Worm (Caenorhabditis elegans) whole organism, L4 larva: ENCODE measurements around the gene myo-6.
"Not testable (repeated sequence)": the region's sequence is repeated elsewhere in the genome, so short reads cannot be mapped to it uniquely, and the experiment has no call there.

Experiments
- D1046.2 ChIP-seq: fragments of 200-800 bp; sonication (Bioruptor generic); IDR thresholded peaks from 2 replicates; pipeline ENCODE4 v1.3.6; 2022; ENCODE audit warnings: missing genetic modification characterization, missing compliant biosample characterization
- T20F7.1 ChIP-seq: fragments of 200-800 bp; sonication (Bioruptor generic); optimal IDR thresholded peaks from 2 replicates; lab custom pipeline; 2018; ENCODE audit warnings: mild to moderate bottlenecking, missing genetic modification characterization, missing compliant biosample characterization
- Y105C5A.15 ChIP-seq: fragments of 200-800 bp; sonication (Bioruptor generic); IDR thresholded peaks from 2 replicates; pipeline ENCODE4 v1.3.6; 2022; ENCODE audit warnings: missing genetic modification characterization, missing compliant biosample characterization
- Y5F2A.4 ChIP-seq: fragments of 200-800 bp; sonication (Bioruptor generic); optimal IDR thresholded peaks from 2 replicates; lab custom pipeline; 2018; ENCODE audit warnings: mild to moderate bottlenecking, missing genetic modification characterization, missing compliant biosample characterization
- ZK337.2 ChIP-seq: fragments of 200-800 bp; sonication (Bioruptor generic); IDR thresholded peaks from 2 replicates; pipeline ENCODE4 v1.3.6; 2022; ENCODE audit warnings: missing genetic modification reagents, missing genetic modification characterization, missing compliant biosample characterization
- aha-1 ChIP-seq: fragments of 150-350 bp; peaks from one replicate; lab custom pipeline; 2014; ENCODE audit warnings: missing biosample characterization, missing genetic modification characterization
- attf-4 ChIP-seq: sonication (generic microtip); optimal IDR thresholded peaks from 3 replicates; lab custom pipeline; 2017; ENCODE audit warnings: missing biosample characterization, missing genetic modification characterization
- cey-2 ChIP-seq: sonication (generic microtip); optimal IDR thresholded peaks from 3 replicates; lab custom pipeline; 2017; ENCODE audit warnings: missing genetic modification characterization, mild to moderate bottlenecking, missing compliant biosample characterization, antibody characterized with exemption, borderline replicate concordance; ENCODE audit not compliant: insufficient read depth
- daf-16 ChIP-seq, 3 experiments: sonication (generic microtip); optimal IDR thresholded peaks; 2 replicates each; lab custom pipeline; 2016 to 2017; ENCODE audit warnings: missing genetic modification characterization in 3 of 3, missing genetic modification reagents in 3 of 3, mild to moderate bottlenecking in 2 of 3, missing compliant biosample characterization in 2 of 3, missing biosample characterization in 1 of 3, moderate library complexity in 1 of 3
- dpl-1 ChIP-seq: fragments of 150-350 bp; optimal IDR thresholded peaks from 2 replicates; lab custom pipeline; 2014; ENCODE audit warnings: missing biosample characterization, missing genetic modification reagents, missing genetic modification characterization
- egl-27 ChIP-seq: sonication (generic microtip); optimal IDR thresholded peaks from 3 replicates; lab custom pipeline; 2017; ENCODE audit warnings: missing biosample characterization, missing genetic modification reagents, missing genetic modification characterization
- fos-1 ChIP-seq: fragments of 150-350 bp; optimal IDR thresholded peaks from 2 replicates; lab custom pipeline; 2014; ENCODE audit warnings: missing biosample characterization, missing genetic modification characterization
- jun-1 ChIP-seq: fragments of 150-350 bp; optimal IDR thresholded peaks from 2 replicates; lab custom pipeline; 2014; ENCODE audit warnings: missing biosample characterization, missing genetic modification reagents, missing genetic modification characterization
- lin-13 ChIP-seq: fragments of 150-350 bp; optimal IDR thresholded peaks from 2 replicates; lab custom pipeline; 2014; ENCODE audit warnings: missing biosample characterization, missing genetic modification reagents, missing genetic modification characterization
- lin-15B ChIP-seq: fragments of 150-350 bp; sonication (generic microtip); optimal IDR thresholded peaks from 3 replicates; lab custom pipeline; 2014; ENCODE audit warnings: missing biosample characterization, missing genetic modification characterization
- lin-29 ChIP-seq: fragments of 200-800 bp; sonication (Bioruptor generic); IDR thresholded peaks from 2 replicates; pipeline ENCODE4 v1.3.6; 2022; ENCODE audit warnings: missing genetic modification reagents, missing genetic modification characterization, missing compliant biosample characterization
- lin-38 ChIP-seq: fragments of 200-800 bp; sonication (Bioruptor generic); IDR thresholded peaks from 2 replicates; pipeline ENCODE4 v1.3.6; 2022; ENCODE audit warnings: missing genetic modification reagents, missing genetic modification characterization, missing compliant biosample characterization
- mdl-1 ChIP-seq, 2 experiments: fragments of 150-350 bp in 1 of 2; sonication (generic microtip) in 1 of 2; optimal IDR thresholded peaks; 2 replicates each; lab custom pipeline; 2014 to 2017; ENCODE audit warnings: missing biosample characterization in 2 of 2, missing genetic modification characterization in 2 of 2
- mdt-29 ChIP-seq: fragments of 200-800 bp; sonication (Bioruptor generic); IDR thresholded peaks from 2 replicates; pipeline ENCODE4 v1.3.6; 2022; ENCODE audit warnings: missing genetic modification reagents, missing genetic modification characterization, missing compliant biosample characterization
- mxl-2 ChIP-seq: fragments of 200-800 bp; sonication (Bioruptor generic); conservative IDR thresholded peaks from 2 replicates; pipeline ENCODE4 v1.3.6; 2022; ENCODE audit warnings: missing genetic modification reagents, missing genetic modification characterization, missing compliant biosample characterization
- mxl-3 ChIP-seq: fragments of 200-800 bp; sonication (Bioruptor generic); optimal IDR thresholded peaks from 2 replicates; lab custom pipeline; 2018; ENCODE audit warnings: mild to moderate bottlenecking, missing genetic modification characterization, missing compliant biosample characterization
- nhr-237 ChIP-seq: sonication (generic microtip); optimal IDR thresholded peaks from 2 replicates; lab custom pipeline; 2017; ENCODE audit warnings: missing biosample characterization, missing genetic modification characterization
- nhr-25 ChIP-seq: sonication (generic microtip); optimal IDR thresholded peaks from 2 replicates; lab custom pipeline; 2017; ENCODE audit warnings: missing genetic modification characterization, mild to moderate bottlenecking, missing compliant biosample characterization, antibody characterized with exemption, moderate library complexity, borderline replicate concordance; ENCODE audit not compliant: insufficient read depth
- nhr-6 ChIP-seq: fragments of 150-350 bp; optimal IDR thresholded peaks from 2 replicates; lab custom pipeline; 2014; ENCODE audit warnings: missing biosample characterization, missing genetic modification characterization
- nhr-77 ChIP-seq: fragments of 150-350 bp; optimal IDR thresholded peaks from 2 replicates; lab custom pipeline; 2014; ENCODE audit warnings: missing biosample characterization, missing genetic modification characterization
- pqm-1 ChIP-seq: sonication (generic microtip); optimal IDR thresholded peaks from 2 replicates; lab custom pipeline; 2017; ENCODE audit warnings: missing biosample characterization, missing genetic modification characterization
- rbr-2 ChIP-seq: sonication (generic microtip); optimal IDR thresholded peaks from 2 replicates; lab custom pipeline; 2016; ENCODE audit warnings: missing genotype, missing genetic modification characterization, missing compliant biosample characterization
- skn-1 ChIP-seq: fragments of 150-350 bp; optimal IDR thresholded peaks from 2 replicates; lab custom pipeline; 2014; ENCODE audit warnings: missing biosample characterization, missing genetic modification characterization
- spr-3 ChIP-seq: fragments of 200-800 bp; sonication (Bioruptor generic); optimal IDR thresholded peaks from 2 replicates; lab custom pipeline; 2018; ENCODE audit warnings: mild to moderate bottlenecking, missing genetic modification characterization, missing compliant biosample characterization
- unc-130 ChIP-seq: sonication (generic microtip); optimal IDR thresholded peaks from 2 replicates; lab custom pipeline; 2016; ENCODE audit warnings: missing genetic modification reagents, missing genetic modification characterization, missing compliant biosample characterization
- vab-7 ChIP-seq: fragments of 200-800 bp; sonication (Bioruptor generic); IDR thresholded peaks from 2 replicates; pipeline ENCODE4 v1.3.6; 2022; ENCODE audit warnings: missing genetic modification reagents, missing genetic modification characterization, missing compliant biosample characterization
- zag-1 ChIP-seq: fragments of 150-350 bp; optimal IDR thresholded peaks from 2 replicates; lab custom pipeline; 2014; ENCODE audit warnings: missing biosample characterization, missing genetic modification characterization
- ztf-7 ChIP-seq: fragments of 150-350 bp; optimal IDR thresholded peaks from 2 replicates; lab custom pipeline; 2014; ENCODE audit warnings: missing biosample characterization, missing genetic modification characterization

Gene myo-6

ce11 chrIII:13393239-13393638, 16.4 kb upstream of the myo-6 start, which contains the start of gene dnj-17 (continued):
- TF ChIP-seq attf-4 (tag; lab: Kevin White, UChicago), result no peak
- no peak for TF ChIP-seq T20F7.1 (GFP tag; lab: Kevin White, UChicago)
- TF ChIP-seq skn-1 (tag; lab: Kevin White, UChicago), result no peak
- no peak for TF ChIP-seq rbr-2

DNA sequence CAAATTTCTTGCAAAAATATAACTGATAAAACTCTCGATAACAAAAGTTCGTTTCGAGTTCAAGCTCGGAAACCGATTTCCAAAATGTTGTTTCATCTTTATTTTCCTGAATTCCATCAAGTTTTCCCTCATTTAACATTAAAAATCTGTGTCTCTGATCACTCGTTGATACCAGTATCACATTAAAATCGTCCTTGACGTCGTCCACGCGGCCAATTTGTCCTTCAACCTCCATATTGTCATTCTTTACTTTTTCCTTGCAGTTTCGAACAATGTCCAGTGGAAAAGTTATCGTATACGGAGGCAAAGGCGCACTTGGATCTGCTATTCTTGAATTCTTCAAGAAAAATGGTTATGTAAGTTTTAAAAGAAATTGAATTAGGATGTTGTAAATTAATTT, 16.0 kb upstream of the myo-6 start, which contains the start of gene qdpr-1:
qdpr-1 (plus strand) TSS at position 264 of the 400 bp plus-strand sequence.
- TF ChIP-seq lin-38 (no peak), Y105C5A.15 (GFP tag; lab: Robert Waterston, UW) (no peak), mdl-1 (tag; optimal IDR thresholded peaks at IDR 0.05; lab: Kevin White, UChicago) (no peak), egl-27 (tag; lab: Kevin White, UChicago) (no peak), mxl-3 (GFP tag; lab: Kevin White, UChicago) (peak; percentile 43), nhr-6 (tag; lab: Kevin White, UChicago) (no peak), spr-3 (GFP tag; lab: Kevin White, UChicago) (no peak), aha-1 (tag; lab: Kevin White, UChicago) (no peak)

ce11 chrIII:13395262-13395661, 14.3 kb upstream of the myo-6 start, which contains the start of gene F11F1.1:
Gene F11F1.1, plus strand, starts transcription at chrIII:13395562.
- TF ChIP-seq nhr-6 (tag; lab: Kevin White, UChicago), result no peak
- no peak for TF ChIP-seq lin-13 (GFP tag; lab: Kevin White, UChicago)
- TF ChIP-seq mxl-2 (GFP tag; lab: Robert Waterston, UW), result no peak
- TF ChIP-seq daf-16 (GFP tag; optimal IDR thresholded peaks at IDR 0.05; lab: Kevin White, UChicago), result no peak
- no peak for TF ChIP-seq daf-16 (tag; optimal IDR thresholded peaks at IDR 0.05; lab: Kevin White, UChicago)
- TF ChIP-seq nhr-237 (tag; lab: Kevin White, UChicago), result no peak
- no peak for TF ChIP-seq D1046.2 (GFP tag; lab: Robert Waterston, UW)
- no peak for TF ChIP-seq dpl-1
- no peak for TF ChIP-seq nhr-77 (tag; lab: Kevin White, UChicago)
- no peak for TF ChIP-seq zag-1 (tag; lab: Kevin White, UChicago)
- TF ChIP-seq nhr-25 (tag; lab: Kevin White, UChicago), result no peak
- TF ChIP-seq pqm-1 (tag; lab: Kevin White, UChicago), result no peak
- TF ChIP-seq lin-15B (tag; lab: Kevin White, UChicago), result no peak
- TF ChIP-seq vab-7 (GFP tag; lab: Robert Waterston, UW), result no peak
- no peak for TF ChIP-seq fos-1 (tag; lab: Kevin White, UChicago)
- TF ChIP-seq ztf-7 (tag; lab: Kevin White, UChicago), result no peak
- no peak for TF ChIP-seq mdt-29 (GFP tag; lab: Robert Waterston, UW)
- no peak for TF ChIP-seq ZK337.2 (GFP tag; lab: Robert Waterston, UW)
- no peak for TF ChIP-seq lin-29 (GFP tag; lab: Robert Waterston, UW)
- TF ChIP-seq jun-1 (tag; lab: Kevin White, UChicago), result no peak
- no peak for TF ChIP-seq unc-130 (GFP tag; lab: Kevin White, UChicago)

- not testable (repeated sequence) for TF ChIP-seq vab-7 (GFP tag; lab: Robert Waterston, UW); Y5F2A.4 (GFP tag; lab: Kevin White, UChicago); cey-2 (tag; lab: Kevin White, UChicago)
Measured at ce11 chrIII:13401673-13402258, 7.8 kb upstream of the myo-6 start, which contains the start of the genes srlf-9 and srlf-10. Gene srlf-9, minus strand, starts transcription at chrIII:13401773. Gene srlf-10, plus strand, starts transcription at chrIII:13402208.
